Worm (Caenorhabditis elegans) whole organism, L2 larva: ENCODE results near the gene C01C4.2.

ENCODE experiments used
- R02D3.7 ChIP-seq: fragments of 150-350 bp; optimal IDR thresholded peaks from 2 replicates; lab custom pipeline; 2014; ENCODE audit warnings: missing biosample characterization, missing genetic modification characterization
- fos-1 ChIP-seq: fragments of 150-350 bp; optimal IDR thresholded peaks from 2 replicates; lab custom pipeline; 2014; ENCODE audit warnings: missing biosample characterization, missing genetic modification characterization
- nhr-10 ChIP-seq: sonication (generic microtip); optimal IDR thresholded peaks from 2 replicates; lab custom pipeline; 2017; ENCODE audit warnings: missing biosample characterization, missing genetic modification characterization
- nhr-11 ChIP-seq: fragments of 150-350 bp; optimal IDR thresholded peaks from 2 replicates; lab custom pipeline; 2014; ENCODE audit warnings: missing biosample characterization, missing genetic modification characterization
- nhr-237 ChIP-seq: fragments of 150-350 bp; optimal IDR thresholded peaks from 2 replicates; lab custom pipeline; 2014; ENCODE audit warnings: missing biosample characterization, missing genetic modification characterization
- nhr-77 ChIP-seq: fragments of 150-350 bp; optimal IDR thresholded peaks from 2 replicates; lab custom pipeline; 2014; ENCODE audit warnings: missing biosample characterization, missing genetic modification characterization
- unc-62 ChIP-seq: fragments of 150-350 bp; optimal IDR thresholded peaks from 2 replicates; lab custom pipeline; 2014; ENCODE audit warnings: missing biosample characterization, missing genetic modification reagents, missing genetic modification characterization

- TF ChIP-seq R02D3.7 (tag; lab: Kevin White, UChicago): no peak
- TF ChIP-seq nhr-77 (tag; lab: Kevin White, UChicago): no peak
- no peak for TF ChIP-seq fos-1 (tag; lab: Kevin White, UChicago)
- TF ChIP-seq nhr-10: no peak
- no peak for TF ChIP-seq nhr-11 (tag; lab: Kevin White, UChicago)
- TF ChIP-seq unc-62 (GFP tag; lab: Kevin White, UChicago): no peak
- TF ChIP-seq nhr-237: no peak
These were observed 27.3 kb downstream of the C01C4.2 start, which contains the start of gene fkh-2 for ce11 chrX:3742223-3742622.
